Worm (Caenorhabditis elegans): Measurements from ENCODE around the gene coh-1.

Gene coh-1

ce11 chrX:7478476-7478875 lies 3.7 kb upstream of the coh-1 start (continued):
- TF ChIP-seq unc-62 (GFP tag; optimal IDR thresholded peaks at IDR 0.05 in 1 of 2) (peak in 1 of 2 experiments; percentile 91), unc-62 (tag; optimal IDR thresholded peaks at IDR 0.05) (no peak), fos-1 (tag; optimal IDR thresholded peaks at IDR 0.05) (no peak), ceh-28 (tag; optimal IDR thresholded peaks at IDR 0.05) (no peak), mes-2 (tag; optimal IDR thresholded peaks at IDR 0.05; ENCODE audit: poor library complexity, severe bottlenecking) (peak; percentile 56), nhr-10 (tag; optimal IDR thresholded peaks at IDR 0.05) (no peak), hlh-30 (tag; optimal IDR thresholded peaks at IDR 0.05; ENCODE audit: insufficient read depth) (peak; percentile 88), ceh-32 (tag; optimal IDR thresholded peaks at IDR 0.05; ENCODE audit: poor library complexity) (no peak), nhr-77 (tag; optimal IDR thresholded peaks at IDR 0.05) (no peak), T26A8.4 (GFP tag; IDR thresholded peaks at IDR 0.05) (no peak), ztf-11 (tag; optimal IDR thresholded peaks at IDR 0.05) (no peak), zip-2 (tag; optimal IDR thresholded peaks at IDR 0.05) (no peak), snpc-1.2 (GFP tag; IDR thresholded peaks at IDR 0.05) (no peak), D1046.2 (GFP tag; IDR thresholded peaks at IDR 0.05) (no peak), snpc-4 (tag; optimal IDR thresholded peaks at IDR 0.05) (no peak), nhr-102 (tag; optimal IDR thresholded peaks at IDR 0.05) (no peak), arid-1 (GFP tag; conservative IDR thresholded peaks at IDR 0.05) (no peak), hif-1 (tag; optimal IDR thresholded peaks at IDR 0.05) (peak in 1 of 2 experiments; percentile 38), attf-4 (tag; optimal IDR thresholded peaks at IDR 0.05) (no peak), nhr-6 (tag; optimal IDR thresholded peaks at IDR 0.05) (peak; percentile 40), skn-1 (tag; optimal IDR thresholded peaks at IDR 0.05) (no peak), dmd-9 (GFP tag; IDR thresholded peaks at IDR 0.05) (no peak), mdt-29 (GFP tag; IDR thresholded peaks at IDR 0.05) (0 out of 2 replicates have a peak, but pooled peaks have one; percentile 16), Y75B8A.6 (GFP tag; IDR thresholded peaks at IDR 0.05) (no peak), ceh-44 (GFP tag; IDR thresholded peaks at IDR 0.05) (peak; percentile 3; the same call in 1 of the 2 replicates), lir-3 (tag; optimal IDR thresholded peaks at IDR 0.05) (no peak), dpl-1 (GFP tag; optimal IDR thresholded peaks at IDR 0.05) (no peak), hmg-1.1 (GFP tag; IDR thresholded peaks at IDR 0.05) (peak; percentile 62), mep-1 (tag; optimal IDR thresholded peaks at IDR 0.05) (peak; percentile 58), lin-1 (GFP tag; IDR thresholded peaks at IDR 0.05) (no peak), sdz-12 (GFP tag; optimal IDR thresholded peaks at IDR 0.05) (no peak), nhr-25 (tag; optimal IDR thresholded peaks at IDR 0.05; ENCODE audit: borderline replicate concordance, insufficient read depth) (no peak), ZK546.5 (tag; optimal IDR thresholded peaks at IDR 0.05) (no peak), zag-1 (tag; optimal IDR thresholded peaks at IDR 0.05) (no peak), mdl-1 (tag; optimal IDR thresholded peaks at IDR 0.05) (peak; percentile 2 to 75), Y5F2A.4 (GFP tag; optimal IDR thresholded peaks at IDR 0.05) (no peak), nhr-11 (tag; optimal IDR thresholded peaks at IDR 0.05) (peak; percentile 43), spr-3 (GFP tag; optimal IDR thresholded peaks at IDR 0.05) (no peak), F49E8.2 (tag; optimal IDR thresholded peaks at IDR 0.05; ENCODE audit: borderline replicate concordance) (no peak), daf-19 (GFP tag; conservative IDR thresholded peaks at IDR 0.05) (no peak), lin-15B (tag; optimal IDR thresholded peaks at IDR 0.05) (no peak), lin-39 (tag; optimal IDR thresholded peaks at IDR 0.05) (no peak), aly-2 (tag; optimal IDR thresholded peaks at IDR 0.05) (no peak), ama-1 (optimal IDR thresholded peaks at IDR 0.05) (no peak), T20F7.1 (GFP tag; optimal IDR thresholded peaks at IDR 0.05) (no peak)
